Worm (Caenorhabditis elegans): Measurements from ENCODE around the gene flr-1.

- TF ChIP-seq egl-27 (tag; optimal IDR thresholded peaks at IDR 0.05) (no peak), nhr-237 (tag; optimal IDR thresholded peaks at IDR 0.05) (no peak), sma-9 (GFP tag; optimal IDR thresholded peaks at IDR 0.05) (no peak), sma-9 (tag; optimal IDR thresholded peaks at IDR 0.05) (no peak), nhr-25 (tag; optimal IDR thresholded peaks at IDR 0.05) (no peak), aly-2 (tag; optimal IDR thresholded peaks at IDR 0.05) (no peak), lin-39 (tag; optimal IDR thresholded peaks at IDR 0.05) (no peak), lin-13 (GFP tag; optimal IDR thresholded peaks at IDR 0.05) (no peak), ama-1 (optimal IDR thresholded peaks at IDR 0.05) (no peak), unc-62 (GFP tag; optimal IDR thresholded peaks at IDR 0.05) (no peak), ztf-11 (tag; optimal IDR thresholded peaks at IDR 0.05) (no peak), unc-55 (GFP tag; optimal IDR thresholded peaks at IDR 0.05) (no peak), mdl-1 (tag; optimal IDR thresholded peaks at IDR 0.05) (no peak), elt-3 (tag; optimal IDR thresholded peaks at IDR 0.05) (no peak)
Measured at ce11 chrX:13499923-13500322, 43.6 kb upstream of the flr-1 start.
